Fruit fly (Drosophila melanogaster) whole organism, adult: ENCODE data around the gene beta-PheRS.

ENCODE experiments used
- CG1620 ChIP-seq: fragments of 200-800 bp; sonication (Bioruptor generic); optimal IDR thresholded peaks from 2 replicates; lab custom pipeline; 2016; ENCODE audit warnings: missing biosample characterization, missing genetic modification characterization
- CG33017 ChIP-seq: fragments of 200-800 bp; sonication (Bioruptor generic); optimal IDR thresholded peaks from 2 replicates; lab custom pipeline; 2018; ENCODE audit warnings: missing biosample characterization, mild to moderate bottlenecking, missing genetic modification characterization, moderate library complexity
- Crg-1 ChIP-seq: fragments of 200-800 bp; sonication (Bioruptor generic); optimal IDR thresholded peaks from 2 replicates; lab custom pipeline; 2016; ENCODE audit warnings: missing biosample characterization, missing genetic modification characterization
- Mnt ChIP-seq: fragments of 200-800 bp; sonication (Bioruptor generic); optimal IDR thresholded peaks from 2 replicates; lab custom pipeline; 2016; ENCODE audit warnings: missing biosample characterization, mild to moderate bottlenecking, missing genetic modification characterization

dm6 chr3R:24229870-24230422, 22.5 kb downstream of the beta-PheRS start, which contains the start of gene Spase22-23:
- TF ChIP-seq CG33017 (tag; lab: Kevin White, UChicago), result no peak
- no peak for TF ChIP-seq Mnt (GFP tag; lab: Kevin White, UChicago)
- no peak for TF ChIP-seq CG1620 (GFP tag; lab: Kevin White, UChicago)
- no peak for TF ChIP-seq Crg-1 (GFP tag; lab: Kevin White, UChicago)
